Worm (Caenorhabditis elegans) whole organism, L1 larva: Measurements from ENCODE around the gene C01F1.5.

Experiments used
- elt-2 ChIP-seq: sonication (generic microtip); optimal IDR thresholded peaks from 2 replicates; lab custom pipeline; 2016; ENCODE audit warnings: missing genetic modification characterization, mild to moderate bottlenecking, inconsistent platforms, missing compliant biosample characterization, missing genetic modification reagents
- fos-1 ChIP-seq: fragments of 150-350 bp; optimal IDR thresholded peaks from 2 replicates; lab custom pipeline; 2014; ENCODE audit warnings: missing biosample characterization, missing genetic modification characterization
- lin-15B ChIP-seq: fragments of 150-350 bp; sonication (generic microtip); optimal IDR thresholded peaks from 3 replicates; lab custom pipeline; 2014; ENCODE audit warnings: missing biosample characterization, missing genetic modification characterization
- lin-39 ChIP-seq: fragments of 150-350 bp; optimal IDR thresholded peaks from 2 replicates; lab custom pipeline; 2014; ENCODE audit warnings: missing biosample characterization, missing genetic modification reagents, missing genetic modification characterization
- lir-3 ChIP-seq: sonication (generic microtip); optimal IDR thresholded peaks from 2 replicates; lab custom pipeline; 2016; ENCODE audit warnings: mild to moderate bottlenecking, missing genetic modification characterization, moderate library complexity, missing compliant biosample characterization; ENCODE audit not compliant: poor library complexity
- lsy-2 ChIP-seq, 2 experiments: fragments of 150-350 bp; optimal IDR thresholded peaks; 2 replicates each; lab custom pipeline; 2014; ENCODE audit warnings: missing biosample characterization in 2 of 2, missing genetic modification characterization in 2 of 2
- nhr-11 ChIP-seq: fragments of 150-350 bp; optimal IDR thresholded peaks from 2 replicates; lab custom pipeline; 2014; ENCODE audit warnings: missing biosample characterization, missing genetic modification characterization
- nhr-237 ChIP-seq: fragments of 150-350 bp; optimal IDR thresholded peaks from 2 replicates; lab custom pipeline; 2014; ENCODE audit warnings: missing biosample characterization, missing genetic modification characterization
- unc-130 ChIP-seq: fragments of 150-350 bp; optimal IDR thresholded peaks from 2 replicates; lab custom pipeline; 2017; ENCODE audit warnings: missing biosample characterization, missing genetic modification characterization, inconsistent platforms
- unc-62 ChIP-seq: fragments of 150-350 bp; optimal IDR thresholded peaks from 2 replicates; lab custom pipeline; 2014; ENCODE audit warnings: missing biosample characterization, missing genetic modification reagents, missing genetic modification characterization

DNA sequence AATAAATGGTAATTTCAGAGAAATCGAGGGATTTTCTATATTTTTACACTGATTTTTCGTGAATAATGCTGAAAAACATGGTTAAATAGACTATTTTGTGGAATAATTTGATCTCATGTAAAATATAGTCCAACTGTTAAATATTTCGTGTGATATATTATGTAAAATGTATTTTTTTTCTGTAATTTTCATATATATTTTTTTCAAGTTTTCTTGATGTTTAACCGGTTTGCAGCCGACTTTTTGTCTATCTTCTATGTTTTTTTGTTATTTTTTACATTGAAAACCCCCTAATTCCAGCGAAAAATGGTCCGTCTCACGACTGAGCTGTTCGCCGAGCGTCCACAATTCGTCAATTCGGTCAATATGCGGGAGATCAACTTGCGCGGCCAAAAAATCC is 42.4 kb upstream of the C01F1.5 start, which contains the start of gene mog-2:
- TF ChIP-seq nhr-11 (no peak), lir-3 (tag; lab: Kevin White, UChicago) (no peak), nhr-237 (no peak), lin-15B (tag; lab: Kevin White, UChicago) (no peak), unc-130 (tag; lab: Kevin White, UChicago) (no peak), lin-39 (no peak), lsy-2 (tag; optimal IDR thresholded peaks at IDR 0.05; lab: Kevin White, UChicago) (no peak), fos-1 (no peak), unc-62 (GFP tag; lab: Kevin White, UChicago) (no peak), elt-2 (no peak)
